Fruit fly (Drosophila melanogaster) whole organism, wandering third instar larva: ENCODE results near the gene unc-13-4A.
A peak's percentile ranks its signal among the peaks of the same experiment; 100 is the strongest.

Experiments
- CG32264 ChIP-seq: fragments of 200-800 bp; sonication (Bioruptor generic); optimal IDR thresholded peaks from 2 replicates; lab custom pipeline; 2016; ENCODE audit warnings: missing biosample characterization, missing genetic modification characterization
- Hr83 ChIP-seq: fragments of 200-300 bp; sonication (Bioruptor generic); optimal IDR thresholded peaks from 2 replicates; lab custom pipeline; 2016; ENCODE audit warnings: missing biosample characterization, mild to moderate bottlenecking, missing genetic modification characterization, moderate library complexity; ENCODE audit not compliant: poor library complexity, severe bottlenecking
- Myc ChIP-seq: fragments of >200 bp; optimal IDR thresholded peaks from 2 replicates; lab custom pipeline; 2017
- OdsH ChIP-seq: fragments of 200-800 bp; sonication (Bioruptor generic); optimal IDR thresholded peaks from 2 replicates; lab custom pipeline; 2016; ENCODE audit warnings: missing biosample characterization, mild to moderate bottlenecking, missing genetic modification characterization
- Rel ChIP-seq, 2 experiments: fragments of 200-800 bp; sonication (Bioruptor generic) in 1 of 2; optimal IDR thresholded peaks; 2 replicates in 1 of 2; 3 replicates in 1 of 2; lab custom pipeline; 2016 to 2019; ENCODE audit warnings: mild to moderate bottlenecking in 2 of 2, missing biosample characterization in 2 of 2, missing genetic modification characterization in 2 of 2, moderate library complexity in 1 of 2
- Vsx2 ChIP-seq: fragments of 200-300, 225-300 bp; sonication (Bioruptor generic); optimal IDR thresholded peaks from 2 replicates; lab custom pipeline; 2018; ENCODE audit warnings: missing biosample characterization, missing genetic modification characterization; ENCODE audit not compliant: partially characterized antibody

The unc-13-4A gene

dm6 chr3L:7238072-7238759 lies 74.5 kb downstream of the unc-13-4A start, which contains the start of the genes CG14829 and BHD:
Gene CG14829 (minus strand): TSS chr3L:7238122.
Gene BHD (plus strand): TSS chr3L:7238542.
- TF ChIP-seq Hr83 (GFP tag; lab: Kevin White, UChicago), result no peak
- TF ChIP-seq Myc, result peak; percentile 57
- no peak for TF ChIP-seq Rel (GFP tag; optimal IDR thresholded peaks at IDR 0.05; lab: Kevin White, UChicago)
- peak; percentile 95 for TF ChIP-seq Rel (tag; optimal IDR thresholded peaks at IDR 0.05; lab: Kevin White, UChicago)

- TF ChIP-seq Vsx2, result no peak
- TF ChIP-seq OdsH, result no peak
- no peak for TF ChIP-seq CG32264 (GFP tag; lab: Kevin White, UChicago)
Measured at dm6 chr3L:7234212-7234611, 78.5 kb downstream of the unc-13-4A start, which contains the start of gene CG14826. Gene CG14826 (plus strand): TSS chr3L:7234512.
